Worm (Caenorhabditis elegans): ENCODE measurements around the gene C38C3.3.

DNA sequence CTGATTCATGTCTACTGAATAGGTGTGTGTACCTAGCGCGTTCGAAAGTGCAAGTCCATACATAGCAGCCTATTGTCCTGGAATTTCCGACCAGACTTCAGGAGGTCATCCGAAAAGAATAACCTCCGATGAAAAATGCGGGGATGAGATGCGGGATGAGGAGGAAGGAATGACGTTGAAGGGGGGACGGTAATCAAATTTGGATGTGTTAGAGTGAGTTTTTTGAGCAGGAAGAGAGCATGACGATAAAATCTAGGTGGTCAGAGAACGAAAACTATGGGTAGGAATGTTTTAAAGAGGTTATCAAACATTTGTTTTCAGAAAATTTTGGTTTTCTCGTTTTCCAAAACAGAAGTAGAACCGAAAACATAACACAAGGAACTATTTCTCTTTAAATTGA lies 9.4 kb upstream of the C38C3.3 start:
- no peak for TF ChIP-seq ama-1 (optimal IDR thresholded peaks at IDR 0.05)
- TF ChIP-seq ceh-13 (GFP tag; optimal IDR thresholded peaks at IDR 0.05): no peak

Measured in whole organism, early embryonic.